Comparison of ENCODE assay signal across 1 worm cellular context in the genomic region with DNA sequence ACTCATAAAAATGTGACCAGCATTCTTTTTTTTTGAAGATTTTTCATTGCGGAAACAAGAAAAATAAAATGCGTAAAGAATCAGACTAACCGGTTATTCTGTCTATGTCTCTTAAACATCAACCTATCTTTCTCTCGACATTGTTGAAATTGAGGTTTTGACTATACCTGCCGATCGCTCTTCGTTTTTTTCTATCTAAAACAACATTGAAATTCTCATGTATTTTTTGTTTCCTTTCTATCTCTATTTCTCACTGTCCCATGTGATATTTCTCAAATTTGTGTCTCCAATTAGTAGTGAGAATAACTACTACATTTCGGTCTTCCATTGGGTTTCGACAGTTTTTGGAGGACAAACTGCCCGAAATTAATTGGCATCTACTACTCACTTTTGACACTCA.
TF ChIP-seq lines count a peak whose summit lies in the region.

No protein-coding gene starts in this region.

TF ChIP-seq in whole organism, L1 larva, 84 proteins besides CTCF, POLR2A, EP300 and RAD21 (continued from another document):
- TF ChIP-seq ceh-82 (tag; optimal IDR thresholded peaks at IDR 0.05; lab: Kevin White, UChicago) (no peak), unc-30 (tag; optimal IDR thresholded peaks at IDR 0.05; lab: Kevin White, UChicago) (no peak), Y116A8C.19 (tag; optimal IDR thresholded peaks at IDR 0.05; lab: Kevin White, UChicago; ENCODE audit: borderline replicate concordance) (no peak), sox-4 (tag; optimal IDR thresholded peaks at IDR 0.05; lab: Kevin White, UChicago) (no peak), irx-1 (tag; optimal IDR thresholded peaks at IDR 0.05; lab: Kevin White, UChicago) (no peak), egl-13 (tag; optimal IDR thresholded peaks at IDR 0.05; lab: Kevin White, UChicago) (no peak), lsy-2 (tag; optimal IDR thresholded peaks at IDR 0.05; lab: Kevin White, UChicago) (peak; percentile 22 to 36), ceh-90 (tag; optimal IDR thresholded peaks at IDR 0.05; lab: Kevin White, UChicago) (no peak), jun-1 (tag; optimal IDR thresholded peaks at IDR 0.05; lab: Kevin White, UChicago) (no peak), lin-39 (tag; optimal IDR thresholded peaks at IDR 0.05; lab: Kevin White, UChicago) (no peak), aha-1 (tag; optimal IDR thresholded peaks at IDR 0.05; lab: Kevin White, UChicago) (no peak), nhr-20 (tag; optimal IDR thresholded peaks at IDR 0.05; lab: Kevin White, UChicago) (peak; percentile 69), nhr-90 (tag; optimal IDR thresholded peaks at IDR 0.05; lab: Kevin White, UChicago; ENCODE audit: poor library complexity) (no peak), efl-3 (GFP tag; optimal IDR thresholded peaks at IDR 0.05; lab: Kevin White, UChicago) (no peak), C04F5.9 (tag; optimal IDR thresholded peaks at IDR 0.05; lab: Kevin White, UChicago) (no peak), lin-14 (GFP tag; optimal IDR thresholded peaks at IDR 0.05; lab: Kevin White, UChicago) (peak; percentile 72), skn-1 (tag; optimal IDR thresholded peaks at IDR 0.05; lab: Kevin White, UChicago) (no peak), nhr-77 (tag; optimal IDR thresholded peaks at IDR 0.05; lab: Kevin White, UChicago) (no peak), tlp-1 (tag; optimal IDR thresholded peaks at IDR 0.05; lab: Kevin White, UChicago) (no peak), unc-98 (GFP tag; IDR thresholded peaks at IDR 0.05; lab: Robert Waterston, UW) (no peak), hlh-17 (GFP tag; optimal IDR thresholded peaks at IDR 0.05; lab: Kevin White, UChicago; ENCODE audit: borderline replicate concordance) (no peak), lir-3 (tag; optimal IDR thresholded peaks at IDR 0.05; lab: Kevin White, UChicago; ENCODE audit: poor library complexity) (no peak), snpc-4 (tag; optimal IDR thresholded peaks at IDR 0.05; lab: Kevin White, UChicago) (no peak), nhr-85 (tag; lab: Kevin White, UChicago) (peak; percentile 94), C16A3.4 (tag; optimal IDR thresholded peaks at IDR 0.05; lab: Kevin White, UChicago) (no peak), aly-2 (tag; optimal IDR thresholded peaks at IDR 0.05; lab: Kevin White, UChicago) (no peak), ets-5 (GFP tag; IDR thresholded peaks at IDR 0.05; lab: Robert Waterston, UW) (no peak), xbp-1 (tag; optimal IDR thresholded peaks at IDR 0.05; lab: Kevin White, UChicago) (no peak), nhr-71 (tag; optimal IDR thresholded peaks at IDR 0.05; lab: Kevin White, UChicago) (peak; percentile 47), ceh-88 (GFP tag; IDR thresholded peaks at IDR 0.05; lab: Robert Waterston, UW) (no peak), swsn-7 (tag; optimal IDR thresholded peaks at IDR 0.05; lab: Kevin White, UChicago) (no peak), mep-1 (tag; optimal IDR thresholded peaks at IDR 0.05; lab: Kevin White, UChicago) (peak; percentile 47), lin-15B (tag; optimal IDR thresholded peaks at IDR 0.05; lab: Kevin White, UChicago) (no peak), mef-2 (tag; optimal IDR thresholded peaks at IDR 0.05; lab: Kevin White, UChicago) (no peak), tbx-2 (tag; optimal IDR thresholded peaks at IDR 0.05; lab: Kevin White, UChicago) (peak; percentile 12), nhr-47 (tag; optimal IDR thresholded peaks at IDR 0.05; lab: Kevin White, UChicago) (no peak), ztf-11 (tag; optimal IDR thresholded peaks at IDR 0.05; lab: Kevin White, UChicago) (no peak), elt-2 (tag; optimal IDR thresholded peaks at IDR 0.05; lab: Kevin White, UChicago) (no peak), blmp-1 (tag; optimal IDR thresholded peaks at IDR 0.05; lab: Kevin White, UChicago) (peak; percentile 15), lin-35 (GFP tag; optimal IDR thresholded peaks at IDR 0.05; lab: Kevin White, UChicago) (peak in 1 of 2 experiments; percentile 36), dpl-1 (GFP tag; optimal IDR thresholded peaks at IDR 0.05; lab: Kevin White, UChicago) (no peak), pax-3 (tag; optimal IDR thresholded peaks at IDR 0.05; lab: Kevin White, UChicago) (no peak), dsc-1 (tag; optimal IDR thresholded peaks at IDR 0.05; lab: Kevin White, UChicago) (no peak), elt-3 (tag; optimal IDR thresholded peaks at IDR 0.05; lab: Kevin White, UChicago) (peak in 2 of 6 experiments; percentile 9 to 34), nhr-84 (tag; optimal IDR thresholded peaks at IDR 0.05; lab: Kevin White, UChicago) (no peak), fkh-8 (tag; optimal IDR thresholded peaks at IDR 0.05; lab: Kevin White, UChicago) (no peak), lin-13 (GFP tag; optimal IDR thresholded peaks at IDR 0.05; lab: Kevin White, UChicago) (no peak), fos-1 (tag; optimal IDR thresholded peaks at IDR 0.05; lab: Kevin White, UChicago) (no peak)
